Fruit fly (Drosophila melanogaster) whole organism, adult: ENCODE data around the gene lsn.

ENCODE experiments used
- CG1620 ChIP-seq: fragments of 200-800 bp; sonication (Bioruptor generic); optimal IDR thresholded peaks from 2 replicates; lab custom pipeline; 2016; ENCODE audit warnings: missing biosample characterization, missing genetic modification characterization
- Hr96 ChIP-seq: fragments of 200-800 bp; sonication (Bioruptor generic); optimal IDR thresholded peaks from 2 replicates; lab custom pipeline; 2016; ENCODE audit warnings: missing biosample characterization, missing genetic modification characterization

DNA sequence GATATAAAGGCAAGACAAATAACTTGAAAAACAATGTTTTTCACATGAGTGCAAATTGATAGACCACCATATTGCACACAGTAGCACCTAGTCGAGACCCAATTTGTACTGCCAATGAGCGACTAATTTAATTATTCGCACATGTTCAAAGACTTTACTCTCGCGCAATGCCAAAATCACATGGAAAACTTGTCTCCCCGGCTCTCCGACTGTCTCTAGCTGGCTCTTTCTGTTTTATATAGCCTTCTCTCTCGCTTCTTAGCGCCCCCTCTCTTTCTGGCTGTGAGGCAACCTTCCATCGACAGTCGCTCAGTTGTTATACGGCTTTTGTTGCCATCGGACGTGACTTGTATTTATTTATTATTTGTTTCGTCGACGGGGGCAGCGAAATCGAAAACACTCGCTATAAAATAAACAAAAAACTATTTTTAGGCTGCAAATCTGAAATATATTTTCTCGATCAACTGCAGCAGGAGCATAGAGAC lies 10.1 kb downstream of the lsn start, which contains the start of gene CG6656:
- TF ChIP-seq CG1620 (GFP tag; lab: Kevin White, UChicago) (no peak), Hr96 (peak; percentile 58)
